Fruit fly (Drosophila melanogaster): Measurements from ENCODE around the gene Wdr37.

dm6 chr3R:18394876-18395275 lies 7.6 kb downstream of the Wdr37 start:
- TF ChIP-seq Sin3A (optimal IDR thresholded peaks at IDR 0.05) (no peak), psq (optimal IDR thresholded peaks at IDR 0.05) (no peak), ttk (optimal IDR thresholded peaks at IDR 0.05) (no peak), h (optimal IDR thresholded peaks at IDR 0.05) (no peak), Myc (optimal IDR thresholded peaks at IDR 0.05) (no peak), insv (optimal IDR thresholded peaks at IDR 0.05) (no peak)
